Worm (Caenorhabditis elegans): ENCODE measurements around the gene Y24F12A.1.

- TF ChIP-seq nhr-84 (tag; optimal IDR thresholded peaks at IDR 0.05) (no peak), dpl-1 (GFP tag; optimal IDR thresholded peaks at IDR 0.05) (no peak), egl-13 (tag; optimal IDR thresholded peaks at IDR 0.05) (no peak), pqm-1 (tag; optimal IDR thresholded peaks at IDR 0.05) (no peak), mef-2 (tag; optimal IDR thresholded peaks at IDR 0.05) (no peak), nhr-77 (tag; optimal IDR thresholded peaks at IDR 0.05) (no peak), lin-15B (tag; optimal IDR thresholded peaks at IDR 0.05) (no peak), jun-1 (tag; optimal IDR thresholded peaks at IDR 0.05) (no peak), lin-39 (tag; optimal IDR thresholded peaks at IDR 0.05) (no peak), nhr-90 (tag; optimal IDR thresholded peaks at IDR 0.05; ENCODE audit: poor library complexity) (no peak), elt-2 (tag; optimal IDR thresholded peaks at IDR 0.05) (no peak)
Measured at ce11 chrIV:11570200-11570599, 34.9 kb upstream of the Y24F12A.1 start, which contains the start of gene srgp-1.
